Fruit fly (Drosophila melanogaster): ENCODE results near the gene bnk.

dm6 chr3R:31168429-31168828 lies 24.7 kb upstream of the bnk start:
- TF ChIP-seq CG12768 (GFP tag; optimal IDR thresholded peaks at IDR 0.05) (no peak), cic (GFP tag; optimal IDR thresholded peaks at IDR 0.05) (no peak), CG11617 (GFP tag; optimal IDR thresholded peaks at IDR 0.05) (no peak), CG7045 (GFP tag; optimal IDR thresholded peaks at IDR 0.05) (no peak), kay (GFP tag; ENCODE audit: borderline replicate concordance) (no peak), Mnt (GFP tag; optimal IDR thresholded peaks at IDR 0.05) (no peak), tj (GFP tag; optimal IDR thresholded peaks at IDR 0.05) (no peak), CG33017 (tag; optimal IDR thresholded peaks at IDR 0.05) (no peak), Crg-1 (GFP tag; optimal IDR thresholded peaks at IDR 0.05) (no peak), toe (GFP tag; optimal IDR thresholded peaks at IDR 0.05) (no peak), Hr96 (GFP tag; optimal IDR thresholded peaks at IDR 0.05) (no peak), CG14711 (tag; optimal IDR thresholded peaks at IDR 0.05) (no peak), ovo (GFP tag; optimal IDR thresholded peaks at IDR 0.05) (no peak), pad (GFP tag; optimal IDR thresholded peaks at IDR 0.05) (no peak)
